Worm (Caenorhabditis elegans) whole organism, midembryonic: ENCODE data around the gene slc-25A18.1.

ENCODE experiments used
- T22C8.4 ChIP-seq: fragments of 200-800 bp; sonication (Bioruptor generic); IDR thresholded peaks from 2 replicates; pipeline ENCODE4 v1.3.6; 2022; ENCODE audit warnings: missing genetic modification characterization, missing compliant biosample characterization
- cog-1 ChIP-seq: sonication (generic microtip); optimal IDR thresholded peaks from 2 replicates; lab custom pipeline; 2016; ENCODE audit warnings: missing genetic modification characterization, missing compliant biosample characterization
- flt-1 ChIP-seq: fragments of 200-800 bp; sonication (Bioruptor generic); IDR thresholded peaks from 2 replicates; pipeline ENCODE4 v1.3.6; 2022; ENCODE audit warnings: missing genetic modification characterization, missing compliant biosample characterization
- klf-2 ChIP-seq: fragments of 200-800 bp; sonication (Bioruptor generic); conservative IDR thresholded peaks from 2 replicates; pipeline ENCODE4 v1.3.6; 2022; ENCODE audit warnings: missing genetic modification reagents, missing genetic modification characterization, missing compliant biosample characterization
- med-1 ChIP-seq: sonication (generic microtip); optimal IDR thresholded peaks from 2 replicates; lab custom pipeline; 2017; ENCODE audit warnings: missing genetic modification characterization, mild to moderate bottlenecking, missing compliant biosample characterization, antibody characterized with exemption, missing genetic modification reagents; ENCODE audit not compliant: insufficient read depth
- tab-1 ChIP-seq: fragments of 200-800 bp; sonication (Bioruptor generic); IDR thresholded peaks from 2 replicates; pipeline ENCODE4 v1.3.6; 2022; ENCODE audit warnings: missing genetic modification characterization, missing compliant biosample characterization
- ztf-23 ChIP-seq: fragments of 200-800 bp; sonication (Bioruptor generic); IDR thresholded peaks from 2 replicates; pipeline ENCODE4 v1.3.6; 2022; ENCODE audit warnings: missing genetic modification reagents, missing genetic modification characterization, missing compliant biosample characterization
- ztf-29 ChIP-seq: fragments of 200-800 bp; sonication (Bioruptor generic); IDR thresholded peaks from 2 replicates; pipeline ENCODE4 v1.3.6; 2022; ENCODE audit warnings: missing genetic modification reagents, missing genetic modification characterization, missing compliant biosample characterization

DNA sequence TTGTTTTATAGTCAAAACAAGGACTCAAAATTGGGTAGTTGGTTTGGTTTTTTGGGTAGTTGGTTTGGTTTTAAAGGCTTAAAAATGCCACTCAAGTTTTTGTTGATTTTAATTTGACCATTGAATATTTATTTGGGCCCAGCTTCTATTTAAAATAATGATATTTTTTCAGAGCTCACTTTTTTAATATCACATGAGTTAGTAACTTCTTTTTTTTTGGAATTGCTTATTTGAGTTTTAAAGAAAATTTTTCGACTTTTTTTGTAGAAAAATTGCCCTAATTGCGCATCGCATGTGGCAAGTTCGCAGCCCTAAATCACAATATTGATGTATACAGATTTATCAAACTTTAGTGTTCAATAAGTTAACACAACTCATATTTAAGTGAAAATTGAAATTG, 32.0 kb upstream of the slc-25A18.1 start:
- TF ChIP-seq cog-1, result no peak
- TF ChIP-seq flt-1 (GFP tag; lab: Robert Waterston, UW), result no peak
- TF ChIP-seq tab-1 (GFP tag; lab: Robert Waterston, UW), result no peak
- TF ChIP-seq ztf-23 (GFP tag; lab: Robert Waterston, UW), result no peak
- TF ChIP-seq T22C8.4, result no peak
- TF ChIP-seq klf-2 (GFP tag; lab: Robert Waterston, UW), result no peak
- TF ChIP-seq med-1 (GFP tag; lab: Kevin White, UChicago), result no peak
- TF ChIP-seq ztf-29 (GFP tag; lab: Robert Waterston, UW), result no peak
